Fruit fly (Drosophila melanogaster) whole organism, embryonic: Measurements from ENCODE around the gene CG31495.

ENCODE experiments used
- Ada2b ChIP-seq: fragments of 200-800 bp; sonication (Bioruptor generic); IDR thresholded peaks from 2 replicates; pipeline ENCODE4 v1.3.6; 2022; ENCODE audit warnings: missing biosample characterization, missing genetic modification characterization
- Adf1 ChIP-seq: fragments of 200-800 bp; sonication (Bioruptor generic); IDR thresholded peaks from 2 replicates; pipeline ENCODE4 v1.3.6; 2022; ENCODE audit warnings: missing biosample characterization, missing genetic modification characterization
- Aef1 ChIP-seq: fragments of 200-800 bp; sonication (Bioruptor generic); IDR thresholded peaks from 3 replicates; pipeline ENCODE4 v1.3.6; 2022; ENCODE audit warnings: missing biosample characterization, missing genetic modification characterization
- BEAF-32 ChIP-seq: fragments of 200-800 bp; sonication (Bioruptor generic); optimal IDR thresholded peaks from 3 replicates; lab custom pipeline; 2017; ENCODE audit warnings: missing biosample characterization, missing genetic modification characterization, mild to moderate bottlenecking, moderate library complexity, missing genetic modification reagents
- Bteb2 ChIP-seq: fragments of 200-800 bp; sonication (Bioruptor generic); optimal IDR thresholded peaks from 2 replicates; lab custom pipeline; 2016; ENCODE audit warnings: missing biosample characterization, missing genetic modification characterization
- CG11085 ChIP-seq: fragments of 200-800 bp; sonication (Bioruptor generic); IDR thresholded peaks from 2 replicates; pipeline ENCODE4 v1.3.6; 2022; ENCODE audit warnings: missing biosample characterization, missing genetic modification characterization
- CG11504 ChIP-seq: fragments of 200-800 bp; sonication (Bioruptor generic); optimal IDR thresholded peaks from 3 replicates; lab custom pipeline; 2019; ENCODE audit warnings: missing biosample characterization, mild to moderate bottlenecking, missing genetic modification characterization, moderate library complexity
- CG12071 ChIP-seq: fragments of 200-800 bp; sonication (Bioruptor generic); optimal IDR thresholded peaks from 3 replicates; lab custom pipeline; 2018; ENCODE audit warnings: missing biosample characterization, mild to moderate bottlenecking, missing genetic modification characterization
- CG14860 ChIP-seq: fragments of 200-800 bp; sonication (Bioruptor generic); IDR thresholded peaks from 3 replicates; pipeline ENCODE4 v1.3.6; 2022; ENCODE audit warnings: missing biosample characterization, missing genetic modification characterization; ENCODE audit not compliant: partially characterized antibody
- CG17328 ChIP-seq: fragments of 200-800 bp; sonication (Bioruptor generic); IDR thresholded peaks from 2 replicates; pipeline ENCODE4 v1.3.6; 2022; ENCODE audit warnings: missing biosample characterization, missing genetic modification characterization
- CG17802 ChIP-seq: fragments of 200-800 bp; sonication (Bioruptor generic); optimal IDR thresholded peaks from 2 replicates; lab custom pipeline; 2018; ENCODE audit warnings: missing biosample characterization, mild to moderate bottlenecking, missing genetic modification characterization, moderate library complexity
- CG30403 ChIP-seq: fragments of 200-800 bp; sonication (Bioruptor generic); optimal IDR thresholded peaks from 3 replicates; lab custom pipeline; 2016; ENCODE audit warnings: missing biosample characterization, missing genetic modification characterization
- CG32767 ChIP-seq: fragments of 200-800 bp; sonication (Bioruptor generic); IDR thresholded peaks from 2 replicates; pipeline ENCODE4 v1.3.6; 2022; ENCODE audit warnings: missing biosample characterization, missing genetic modification characterization
- CG3838 ChIP-seq: fragments of 200-800 bp; sonication (Bioruptor generic); optimal IDR thresholded peaks from 3 replicates; lab custom pipeline; 2016; ENCODE audit warnings: missing biosample characterization, missing genetic modification characterization
- CG5245 ChIP-seq: fragments of 200-800 bp; sonication (Bioruptor generic); optimal IDR thresholded peaks from 3 replicates; lab custom pipeline; 2016; ENCODE audit warnings: missing biosample characterization, missing genetic modification characterization
- CG5953 ChIP-seq: fragments of 200-800 bp; sonication (Bioruptor generic); IDR thresholded peaks from 2 replicates; pipeline ENCODE4 v1.3.6; 2022; ENCODE audit warnings: missing biosample characterization, missing genetic modification characterization
- CG7357 ChIP-seq: fragments of 200-800 bp; sonication (Bioruptor generic); IDR thresholded peaks from 3 replicates; pipeline ENCODE4 v1.3.6; 2022; ENCODE audit warnings: missing biosample characterization, missing genetic modification characterization
- CG7786 ChIP-seq: fragments of 200-800 bp; sonication (Bioruptor generic); optimal IDR thresholded peaks from 2 replicates; lab custom pipeline; 2016; ENCODE audit warnings: missing biosample characterization, missing genetic modification characterization
- CG8765 ChIP-seq: fragments of 200-800 bp; sonication (Bioruptor generic); IDR thresholded peaks from 2 replicates; pipeline ENCODE4 v1.3.6; 2022; ENCODE audit warnings: missing biosample characterization, missing genetic modification characterization
- CG9727 ChIP-seq: fragments of 200-800 bp; sonication (Bioruptor generic); optimal IDR thresholded peaks from 3 replicates; lab custom pipeline; 2017; ENCODE audit warnings: missing biosample characterization, mild to moderate bottlenecking, missing genetic modification characterization
- Dad ChIP-seq: fragments of 200-800 bp; sonication (Bioruptor generic); optimal IDR thresholded peaks from 3 replicates; lab custom pipeline; 2016; ENCODE audit warnings: missing biosample characterization, missing genetic modification characterization
- Dek ChIP-seq: fragments of 200-800 bp; sonication (Bioruptor generic); optimal IDR thresholded peaks from 3 replicates; lab custom pipeline; 2019; ENCODE audit warnings: missing biosample characterization, mild to moderate bottlenecking, missing genetic modification characterization, moderate library complexity
- Fer3 ChIP-seq: fragments of 200-800 bp; sonication (Bioruptor generic); optimal IDR thresholded peaks from 2 replicates; lab custom pipeline; 2018; ENCODE audit warnings: missing biosample characterization, mild to moderate bottlenecking, missing genetic modification characterization, moderate library complexity
- HHEX ChIP-seq: fragments of 200-800 bp; sonication (Bioruptor generic); optimal IDR thresholded peaks from 3 replicates; lab custom pipeline; 2017; ENCODE audit warnings: missing biosample characterization, mild to moderate bottlenecking, missing genetic modification characterization, missing genetic modification reagents
- HLH54F ChIP-seq: fragments of 200-800 bp; sonication (Bioruptor generic); optimal IDR thresholded peaks from 3 replicates; lab custom pipeline; 2016; ENCODE audit warnings: missing biosample characterization, missing genetic modification characterization
- Hey ChIP-seq: fragments of 200-800 bp; sonication (Bioruptor generic); optimal IDR thresholded peaks from 3 replicates; lab custom pipeline; 2018; ENCODE audit warnings: missing biosample characterization, mild to moderate bottlenecking, missing genetic modification characterization
- Hr51 ChIP-seq, 2 experiments: fragments of 200-800 bp; sonication (Bioruptor generic); optimal IDR thresholded peaks; 2 replicates in 1 of 2; 3 replicates in 1 of 2; lab custom pipeline; 2016 to 2018; ENCODE audit warnings: missing biosample characterization in 2 of 2, missing genetic modification characterization in 2 of 2, mild to moderate bottlenecking in 1 of 2, moderate library complexity in 1 of 2
- Lhr ChIP-seq: fragments of 200-800 bp; sonication (Bioruptor generic); optimal IDR thresholded peaks from 3 replicates; lab custom pipeline; 2017; ENCODE audit warnings: mild to moderate bottlenecking, missing biosample characterization, missing genetic modification reagents, missing genetic modification characterization
- Max ChIP-seq: fragments of 200-800 bp; sonication (Bioruptor generic); optimal IDR thresholded peaks from 2 replicates; lab custom pipeline; 2016; ENCODE audit warnings: missing biosample characterization, mild to moderate bottlenecking, missing genetic modification characterization
- Neu2 ChIP-seq: fragments of 200-800 bp; sonication (Bioruptor generic); optimal IDR thresholded peaks from 3 replicates; lab custom pipeline; 2016; ENCODE audit warnings: missing biosample characterization, missing genetic modification characterization, borderline replicate concordance
- Sox100B ChIP-seq: fragments of 200-800 bp; sonication (Bioruptor generic); optimal IDR thresholded peaks from 3 replicates; lab custom pipeline; 2018; ENCODE audit warnings: missing biosample characterization, mild to moderate bottlenecking, missing genetic modification characterization
- YL-1 ChIP-seq: fragments of 200-800 bp; sonication (Bioruptor generic); optimal IDR thresholded peaks from 3 replicates; lab custom pipeline; 2017; ENCODE audit warnings: missing biosample characterization, mild to moderate bottlenecking, missing genetic modification characterization
- abd-A ChIP-seq: fragments of 200-800 bp; sonication (Bioruptor generic); optimal IDR thresholded peaks from 3 replicates; lab custom pipeline; 2019; ENCODE audit warnings: missing biosample characterization, mild to moderate bottlenecking, missing genetic modification characterization, moderate library complexity
- aop ChIP-seq: fragments of 200-800 bp; sonication (Bioruptor generic); IDR thresholded peaks from 2 replicates; pipeline ENCODE4 v1.3.6; 2022; ENCODE audit warnings: missing biosample characterization, missing genetic modification characterization
- ci ChIP-seq: fragments of 200-800 bp; sonication (Bioruptor generic); IDR thresholded peaks from 3 replicates; pipeline ENCODE4 v1.3.6; 2022; ENCODE audit warnings: missing biosample characterization, missing genetic modification characterization
- disco-r ChIP-seq: fragments of 200-800 bp; sonication (Bioruptor generic); optimal IDR thresholded peaks from 2 replicates; lab custom pipeline; 2016; ENCODE audit warnings: missing biosample characterization, missing genetic modification characterization
- fd102C ChIP-seq: fragments of 200-800 bp; sonication (Bioruptor generic); optimal IDR thresholded peaks from 2 replicates; lab custom pipeline; 2018; ENCODE audit warnings: missing biosample characterization, mild to moderate bottlenecking, missing genetic modification characterization, moderate library complexity
- gsb-n ChIP-seq: fragments of 200-800 bp; sonication (Bioruptor generic); optimal IDR thresholded peaks from 3 replicates; lab custom pipeline; 2018; ENCODE audit warnings: missing biosample characterization, mild to moderate bottlenecking, missing genetic modification characterization
- klu ChIP-seq: fragments of 200-800 bp; sonication (Bioruptor generic); IDR thresholded peaks from 2 replicates; pipeline ENCODE4 v1.3.6; 2022; ENCODE audit warnings: missing biosample characterization, missing genetic modification characterization
- lab ChIP-seq: fragments of 200-800 bp; sonication (Bioruptor generic); optimal IDR thresholded peaks from 3 replicates; lab custom pipeline; 2017; ENCODE audit warnings: missing biosample characterization, missing genetic modification characterization, mild to moderate bottlenecking, moderate library complexity, missing genetic modification reagents
- oc ChIP-seq: fragments of 200-800 bp; sonication (Bioruptor generic); optimal IDR thresholded peaks from 2 replicates; lab custom pipeline; 2018; ENCODE audit warnings: missing biosample characterization, mild to moderate bottlenecking, missing genetic modification characterization, moderate library complexity
- row ChIP-seq: fragments of 200-800 bp; sonication (Bioruptor generic); IDR thresholded peaks from 3 replicates; pipeline ENCODE4 v1.3.6; 2022; ENCODE audit warnings: missing biosample characterization, missing genetic modification characterization
- scrt ChIP-seq: fragments of 200-800 bp; sonication (Bioruptor generic); optimal IDR thresholded peaks from 2 replicates; lab custom pipeline; 2018; ENCODE audit warnings: missing biosample characterization, mild to moderate bottlenecking, missing genetic modification characterization, moderate library complexity
- sim ChIP-seq: fragments of 200-800 bp; sonication (Bioruptor generic); IDR thresholded peaks from 2 replicates; pipeline ENCODE4 v1.3.6; 2022; ENCODE audit warnings: missing biosample characterization, missing genetic modification characterization
- slbo ChIP-seq: fragments of 200-800 bp; sonication (Bioruptor generic); IDR thresholded peaks from 2 replicates; pipeline ENCODE4 v1.3.6; 2022; ENCODE audit warnings: missing biosample characterization, missing genetic modification characterization
- ssp ChIP-seq: fragments of 200-800 bp; sonication (Bioruptor generic); IDR thresholded peaks from 2 replicates; pipeline ENCODE4 v1.3.6; 2022; ENCODE audit warnings: missing biosample characterization, missing genetic modification characterization
- tna ChIP-seq: fragments of 200-800 bp; sonication (Bioruptor generic); IDR thresholded peaks from 2 replicates; pipeline ENCODE4 v1.3.6; 2022; ENCODE audit warnings: missing biosample characterization, missing genetic modification characterization; ENCODE audit not compliant: partially characterized antibody
- vvl ChIP-seq: fragments of 200-800 bp; sonication (Bioruptor generic); IDR thresholded peaks from 2 replicates; pipeline ENCODE4 v1.3.6; 2022; ENCODE audit warnings: missing biosample characterization, missing genetic modification characterization
- wor ChIP-seq: fragments of 200-800 bp; sonication (Bioruptor generic); IDR thresholded peaks from 2 replicates; pipeline ENCODE4 v1.3.6; 2022; ENCODE audit warnings: missing biosample characterization, missing genetic modification characterization
- yki ChIP-seq: fragments of >200 bp; optimal IDR thresholded peaks from 3 replicates; lab custom pipeline; 2018
- zf30C ChIP-seq: fragments of 200-800 bp; sonication (Bioruptor generic); optimal IDR thresholded peaks from 3 replicates; lab custom pipeline; 2018; ENCODE audit warnings: missing biosample characterization, mild to moderate bottlenecking, missing genetic modification characterization

Gene CG31495

dm6 chr3R:13802057-13802817 is 37.5 kb downstream of the CG31495 start (continued):
- TF ChIP-seq lab (GFP tag; lab: Kevin White, UChicago), result peak; percentile 47
- TF ChIP-seq Max (GFP tag; lab: Kevin White, UChicago), result no peak
- TF ChIP-seq slbo (GFP tag; lab: Robert Waterston, UW), result no peak
- TF ChIP-seq CG30403 (GFP tag; lab: Kevin White, UChicago), result no peak
- TF ChIP-seq BEAF-32 (GFP tag; lab: Kevin White, UChicago), result no peak
- TF ChIP-seq Lhr (GFP tag; lab: Kevin White, UChicago), result no peak
- no peak for TF ChIP-seq Hey (tag; lab: Kevin White, UChicago)
- TF ChIP-seq CG14860, result no peak
- no peak for TF ChIP-seq yki
- TF ChIP-seq CG9727 (GFP tag; lab: Kevin White, UChicago), result no peak
- TF ChIP-seq row (GFP tag; lab: Robert Waterston, UW), result no peak
- no peak for TF ChIP-seq CG3838 (GFP tag; lab: Kevin White, UChicago)
- TF ChIP-seq CG32767, result no peak
- TF ChIP-seq CG12071 (GFP tag; lab: Kevin White, UChicago), result no peak
- no peak for TF ChIP-seq fd102C
- TF ChIP-seq CG5953 (GFP tag; lab: Robert Waterston, UW), result no peak
- TF ChIP-seq CG5245 (GFP tag; lab: Kevin White, UChicago), result no peak
- TF ChIP-seq ci, result peak; percentile 59; the same call in 2 of the 3 replicates
- TF ChIP-seq Dad, result no peak
- TF ChIP-seq CG7786 (GFP tag; lab: Kevin White, UChicago), result no peak
- peak; percentile 64 for TF ChIP-seq abd-A (tag; lab: Kevin White, UChicago)
- no peak for TF ChIP-seq wor (GFP tag; lab: Robert Waterston, UW)
- TF ChIP-seq HHEX (GFP tag; lab: Kevin White, UChicago), result peak; percentile 8
- no peak for TF ChIP-seq oc (tag; lab: Kevin White, UChicago)
- no peak for TF ChIP-seq CG8765
- no peak for TF ChIP-seq Hr51 (GFP tag; optimal IDR thresholded peaks at IDR 0.05; lab: Kevin White, UChicago)
- TF ChIP-seq disco-r (GFP tag; lab: Kevin White, UChicago), result no peak
- TF ChIP-seq gsb-n (tag; lab: Kevin White, UChicago), result no peak
- TF ChIP-seq CG11504 (tag; lab: Kevin White, UChicago), result peak; percentile 41
- TF ChIP-seq CG17802 (tag; lab: Kevin White, UChicago), result no peak
- no peak for TF ChIP-seq CG7357 (GFP tag; lab: Robert Waterston, UW)
- no peak for TF ChIP-seq scrt (GFP tag; lab: Kevin White, UChicago)
- no peak for TF ChIP-seq Dek (tag; lab: Kevin White, UChicago)
- no peak for TF ChIP-seq Neu2 (GFP tag; lab: Kevin White, UChicago)
- no peak for TF ChIP-seq zf30C
- TF ChIP-seq vvl (GFP tag; lab: Robert Waterston, UW), result no peak
- no peak for TF ChIP-seq aop
- TF ChIP-seq YL-1 (GFP tag; lab: Kevin White, UChicago), result no peak
- TF ChIP-seq CG11085 (GFP tag; lab: Robert Waterston, UW), result no peak
- TF ChIP-seq sim, result no peak
- no peak for TF ChIP-seq Bteb2
- TF ChIP-seq tna (GFP tag; lab: Robert Waterston, UW), result no peak
- TF ChIP-seq Adf1, result no peak
- no peak for TF ChIP-seq ssp (GFP tag; lab: Robert Waterston, UW)
- no peak for TF ChIP-seq klu (GFP tag; lab: Robert Waterston, UW)
- no peak for TF ChIP-seq CG17328 (GFP tag; lab: Robert Waterston, UW)
- no peak for TF ChIP-seq Fer3
- no peak for TF ChIP-seq HLH54F (GFP tag; lab: Kevin White, UChicago)
- TF ChIP-seq Ada2b, result no peak
- TF ChIP-seq Aef1 (GFP tag; lab: Robert Waterston, UW), result no peak
- TF ChIP-seq Sox100B, result no peak
